Worm (Caenorhabditis elegans) whole organism, late embryonic: Measurements from ENCODE around the gene C29F5.1.

ENCODE experiments used
- T23F11.4 ChIP-seq: fragments of 200-800 bp; sonication (Bioruptor generic); optimal IDR thresholded peaks from 2 replicates; lab custom pipeline; 2018; ENCODE audit warnings: mild to moderate bottlenecking, missing genetic modification characterization, missing compliant biosample characterization
- ahr-1 ChIP-seq: sonication (generic microtip); optimal IDR thresholded peaks from 2 replicates; lab custom pipeline; 2016; ENCODE audit warnings: missing genetic modification characterization, missing compliant biosample characterization
- ceh-14 ChIP-seq: sonication (generic microtip); optimal IDR thresholded peaks from 2 replicates; lab custom pipeline; 2016; ENCODE audit warnings: missing genotype, missing genetic modification characterization, missing compliant biosample characterization
- elt-2 ChIP-seq: sonication (generic microtip); optimal IDR thresholded peaks from 2 replicates; lab custom pipeline; 2016; ENCODE audit warnings: missing genetic modification reagents, missing genetic modification characterization, missing compliant biosample characterization
- ets-4 ChIP-seq: sonication (generic microtip); optimal IDR thresholded peaks from 2 replicates; lab custom pipeline; 2016; ENCODE audit warnings: missing genetic modification characterization, missing compliant biosample characterization
- fkh-10 ChIP-seq: fragments of 150-350 bp; optimal IDR thresholded peaks from 2 replicates; lab custom pipeline; 2014; ENCODE audit warnings: missing biosample characterization, missing genetic modification reagents, missing genetic modification characterization
- lin-11 ChIP-seq: fragments of 200-800 bp; sonication (Bioruptor generic); optimal IDR thresholded peaks from 2 replicates; lab custom pipeline; 2018; ENCODE audit warnings: mild to moderate bottlenecking, missing genetic modification characterization, missing compliant biosample characterization
- pqm-1 ChIP-seq: sonication (generic microtip); optimal IDR thresholded peaks from 2 replicates; lab custom pipeline; 2016; ENCODE audit warnings: missing genetic modification characterization, missing compliant biosample characterization

DNA sequence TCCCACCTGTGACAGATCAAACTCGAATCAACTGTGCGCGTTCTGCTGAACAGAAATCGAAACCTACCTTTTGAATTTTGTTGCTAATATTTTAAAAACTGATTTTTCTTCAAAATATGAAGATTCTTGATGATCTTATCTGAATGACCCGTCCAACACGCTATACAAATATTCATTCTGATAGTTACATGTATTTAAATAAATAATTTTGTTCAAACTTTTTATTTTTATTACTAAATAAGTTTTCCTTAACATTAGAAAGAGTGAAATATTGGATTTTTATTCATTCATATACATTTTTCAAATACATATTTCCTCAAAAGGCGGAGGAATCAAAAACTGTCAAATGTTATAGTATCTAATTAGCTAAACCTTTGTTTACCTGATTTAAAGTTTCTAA, 35.3 kb upstream of the C29F5.1 start, which contains the start of gene F13H8.8:
- no peak for TF ChIP-seq lin-11 (tag; lab: Kevin White, UChicago)
- TF ChIP-seq ceh-14: no peak
- no peak for TF ChIP-seq fkh-10 (GFP tag; lab: Kevin White, UChicago)
- TF ChIP-seq T23F11.4: no peak
- no peak for TF ChIP-seq ahr-1 (tag; lab: Kevin White, UChicago)
- no peak for TF ChIP-seq elt-2 (tag; lab: Kevin White, UChicago)
- no peak for TF ChIP-seq ets-4 (tag; lab: Kevin White, UChicago)
- no peak for TF ChIP-seq pqm-1 (tag; lab: Kevin White, UChicago)
